Fruit fly (Drosophila melanogaster): Measurements from ENCODE around the gene CG7889.

- TF ChIP-seq psq (optimal IDR thresholded peaks at IDR 0.05), result no peak
- TF ChIP-seq pan (optimal IDR thresholded peaks at IDR 0.05), result no peak
- no peak for TF ChIP-seq EcR (GFP tag; optimal IDR thresholded peaks at IDR 0.05)
- no peak for TF ChIP-seq CG8478 (optimal IDR thresholded peaks at IDR 0.05)
- no peak for TF ChIP-seq usp (GFP tag; optimal IDR thresholded peaks at IDR 0.05)
- TF ChIP-seq Dll (optimal IDR thresholded peaks at IDR 0.05), result no peak
Observed at dm6 chrX:19239365-19239764, 4.1 kb upstream of the CG7889 start.

Measured in whole organism.